Fruit fly (Drosophila melanogaster) whole organism, embryonic: ENCODE results near the gene CG42393.

Experiments used
- Ada2b ChIP-seq: fragments of 200-800 bp; sonication (Bioruptor generic); IDR thresholded peaks from 2 replicates; pipeline ENCODE4 v1.3.6; 2022; ENCODE audit warnings: missing biosample characterization, missing genetic modification characterization
- Atf6 ChIP-seq: fragments of 200-800 bp; sonication (Bioruptor generic); IDR thresholded peaks from 2 replicates; pipeline ENCODE4 v1.3.6; 2022; ENCODE audit warnings: missing biosample characterization, missing genetic modification characterization
- CG10267 ChIP-seq: fragments of 200-800 bp; sonication (Bioruptor generic); optimal IDR thresholded peaks from 2 replicates; lab custom pipeline; 2018; ENCODE audit warnings: missing biosample characterization, mild to moderate bottlenecking, missing genetic modification characterization, moderate library complexity
- CG10366 ChIP-seq: fragments of 200-800 bp; sonication (Bioruptor generic); IDR thresholded peaks from 2 replicates; pipeline ENCODE4 v1.3.6; 2022; ENCODE audit warnings: missing biosample characterization, missing genetic modification characterization
- CG11504 ChIP-seq: fragments of 200-800 bp; sonication (Bioruptor generic); optimal IDR thresholded peaks from 3 replicates; lab custom pipeline; 2019; ENCODE audit warnings: missing biosample characterization, mild to moderate bottlenecking, missing genetic modification characterization, moderate library complexity
- CG12391 ChIP-seq: fragments of 200-800 bp; sonication (Bioruptor generic); optimal IDR thresholded peaks from 3 replicates; lab custom pipeline; 2018; ENCODE audit warnings: missing biosample characterization, mild to moderate bottlenecking, missing genetic modification characterization, moderate library complexity
- CG13287 ChIP-seq: fragments of 200-800 bp; sonication (Bioruptor generic); IDR thresholded peaks from 2 replicates; pipeline ENCODE4 v1.3.6; 2022; ENCODE audit warnings: missing biosample characterization, missing genetic modification characterization; ENCODE audit not compliant: partially characterized antibody
- CG13296 ChIP-seq: fragments of 200-800 bp; sonication (Bioruptor generic); optimal IDR thresholded peaks from 3 replicates; lab custom pipeline; 2018; ENCODE audit warnings: missing biosample characterization, mild to moderate bottlenecking, missing genetic modification characterization
- CG15269 ChIP-seq: fragments of 200-800 bp; sonication (Bioruptor generic); optimal IDR thresholded peaks from 2 replicates; lab custom pipeline; 2018; ENCODE audit warnings: missing biosample characterization, mild to moderate bottlenecking, missing genetic modification characterization, moderate library complexity
- CG15601 ChIP-seq: fragments of 200-800 bp; sonication (Bioruptor generic); optimal IDR thresholded peaks from 3 replicates; lab custom pipeline; 2019; ENCODE audit warnings: missing biosample characterization, mild to moderate bottlenecking, missing genetic modification characterization, moderate library complexity
- CG17829 ChIP-seq: fragments of 200-800 bp; optimal IDR thresholded peaks from 2 replicates; lab custom pipeline; 2019; ENCODE audit warnings: missing biosample characterization, mild to moderate bottlenecking, missing genetic modification characterization, moderate library complexity
- CG18262 ChIP-seq: fragments of 200-800 bp; optimal IDR thresholded peaks from 3 replicates; lab custom pipeline; 2019; ENCODE audit warnings: missing biosample characterization, mild to moderate bottlenecking, missing genetic modification characterization, moderate library complexity
- CG2202 ChIP-seq: fragments of 200-800 bp; sonication (Bioruptor generic); optimal IDR thresholded peaks from 2 replicates; lab custom pipeline; 2018; ENCODE audit warnings: missing biosample characterization, mild to moderate bottlenecking, missing genetic modification characterization
- CG30020 ChIP-seq: fragments of 200-800 bp; optimal IDR thresholded peaks from 2 replicates; lab custom pipeline; 2019; ENCODE audit warnings: missing biosample characterization, mild to moderate bottlenecking, missing genetic modification characterization, moderate library complexity
- CG31388 ChIP-seq: fragments of 200-800 bp; sonication (Bioruptor generic); optimal IDR thresholded peaks from 2 replicates; lab custom pipeline; 2016; ENCODE audit warnings: missing biosample characterization, missing genetic modification characterization
- CG3281 ChIP-seq: fragments of 200-800 bp; sonication (Bioruptor generic); optimal IDR thresholded peaks from 3 replicates; lab custom pipeline; 2017; ENCODE audit warnings: missing biosample characterization, mild to moderate bottlenecking, missing genetic modification characterization
- CG7786 ChIP-seq: fragments of 200-800 bp; sonication (Bioruptor generic); optimal IDR thresholded peaks from 2 replicates; lab custom pipeline; 2016; ENCODE audit warnings: missing biosample characterization, missing genetic modification characterization
- CG8388 ChIP-seq: fragments of 200-800 bp; sonication (Bioruptor generic); optimal IDR thresholded peaks from 2 replicates; lab custom pipeline; 2019; ENCODE audit warnings: missing biosample characterization, mild to moderate bottlenecking, missing genetic modification characterization, moderate library complexity
- CG9609 ChIP-seq: fragments of 200-800 bp; sonication (Bioruptor generic); optimal IDR thresholded peaks from 3 replicates; lab custom pipeline; 2016; ENCODE audit warnings: missing biosample characterization, missing genetic modification characterization
- Camta ChIP-seq: fragments of 200-800 bp; sonication (Bioruptor generic); optimal IDR thresholded peaks from 2 replicates; lab custom pipeline; 2016; ENCODE audit warnings: missing biosample characterization, missing genetic modification characterization
- Chrac-16 ChIP-seq: fragments of 200-800 bp; sonication (Bioruptor generic); optimal IDR thresholded peaks from 3 replicates; lab custom pipeline; 2016; ENCODE audit warnings: missing biosample characterization, missing genetic modification characterization
- CoRest ChIP-seq: fragments of 200-800 bp; sonication (Bioruptor generic); optimal IDR thresholded peaks from 3 replicates; lab custom pipeline; 2018; ENCODE audit warnings: missing biosample characterization, mild to moderate bottlenecking, missing genetic modification characterization, moderate library complexity
- D ChIP-seq, 2 experiments: fragments of 200-800 bp in 1 of 2; fragments of >200 bp in 1 of 2; sonication (Bioruptor generic) in 1 of 2; optimal IDR thresholded peaks; 2 replicates in 1 of 2; 3 replicates in 1 of 2; lab custom pipeline; 2017; ENCODE audit warnings: mild to moderate bottlenecking in 1 of 2, missing biosample characterization in 1 of 2, missing genetic modification characterization in 1 of 2, missing genetic modification reagents in 1 of 2
- Dref ChIP-seq: fragments of 200-800 bp; sonication (Bioruptor generic); IDR thresholded peaks from 2 replicates; pipeline ENCODE4 v1.3.6; 2022; ENCODE audit warnings: missing biosample characterization, missing genetic modification characterization
- Fer3 ChIP-seq: fragments of 200-800 bp; sonication (Bioruptor generic); optimal IDR thresholded peaks from 2 replicates; lab custom pipeline; 2018; ENCODE audit warnings: missing biosample characterization, mild to moderate bottlenecking, missing genetic modification characterization, moderate library complexity
- HLH4C ChIP-seq: fragments of 200-800 bp; sonication (Bioruptor generic); IDR thresholded peaks from 3 replicates; pipeline ENCODE4 v1.3.6; 2022; ENCODE audit warnings: missing biosample characterization, missing genetic modification characterization; ENCODE audit not compliant: partially characterized antibody
- HmgZ ChIP-seq: fragments of 200-800 bp; sonication (Bioruptor generic); optimal IDR thresholded peaks from 2 replicates; lab custom pipeline; 2018; ENCODE audit warnings: missing biosample characterization, mild to moderate bottlenecking, missing genetic modification characterization
- Oli ChIP-seq: fragments of 200-800 bp; sonication (Bioruptor generic); optimal IDR thresholded peaks from 2 replicates; lab custom pipeline; 2018; ENCODE audit warnings: missing biosample characterization, mild to moderate bottlenecking, missing genetic modification characterization, moderate library complexity
- Spps ChIP-seq: fragments of 200-800 bp; sonication (Bioruptor generic); optimal IDR thresholded peaks from 2 replicates; lab custom pipeline; 2018; ENCODE audit warnings: missing biosample characterization, mild to moderate bottlenecking, missing genetic modification characterization
- Xrp1 ChIP-seq: fragments of 200-800 bp; sonication (Bioruptor generic); IDR thresholded peaks from 2 replicates; pipeline ENCODE4 v1.3.6; 2022; ENCODE audit warnings: missing biosample characterization, missing genetic modification characterization
- aop ChIP-seq: fragments of 200-800 bp; sonication (Bioruptor generic); IDR thresholded peaks from 2 replicates; pipeline ENCODE4 v1.3.6; 2022; ENCODE audit warnings: missing biosample characterization, missing genetic modification characterization
- bsh ChIP-seq, 2 experiments: fragments of 200-800 bp; sonication (Bioruptor generic); optimal IDR thresholded peaks; 2 replicates each; lab custom pipeline; 2017 to 2018; ENCODE audit warnings: mild to moderate bottlenecking in 2 of 2, missing biosample characterization in 2 of 2, missing genetic modification characterization in 2 of 2, moderate library complexity in 1 of 2
- chinmo ChIP-seq: fragments of 200-800 bp; sonication (Bioruptor generic); IDR thresholded peaks from 4 replicates; pipeline ENCODE4 v1.3.6; 2022; ENCODE audit warnings: missing biosample characterization, missing genetic modification characterization; ENCODE audit not compliant: partially characterized antibody
- ci ChIP-seq: fragments of 200-800 bp; sonication (Bioruptor generic); IDR thresholded peaks from 3 replicates; pipeline ENCODE4 v1.3.6; 2022; ENCODE audit warnings: missing biosample characterization, missing genetic modification characterization
- corto ChIP-seq: fragments of 200-800 bp; sonication (Bioruptor generic); optimal IDR thresholded peaks from 2 replicates; lab custom pipeline; 2016; ENCODE audit warnings: missing biosample characterization, mild to moderate bottlenecking, missing genetic modification characterization, moderate library complexity
- crol ChIP-seq: fragments of 200-800 bp; sonication (Bioruptor generic); IDR thresholded peaks from 2 replicates; pipeline ENCODE4 v1.3.6; 2022; ENCODE audit warnings: missing biosample characterization, missing genetic modification characterization
- cwo ChIP-seq: fragments of 200-800 bp; sonication (Bioruptor generic); optimal IDR thresholded peaks from 3 replicates; lab custom pipeline; 2017; ENCODE audit warnings: missing biosample characterization, missing genetic modification characterization, mild to moderate bottlenecking, moderate library complexity, missing genetic modification reagents
- gsb ChIP-seq: fragments of 200-800 bp; sonication (Bioruptor generic); IDR thresholded peaks from 2 replicates; pipeline ENCODE4 v1.3.6; 2022; ENCODE audit warnings: missing biosample characterization, missing genetic modification characterization
- her ChIP-seq: fragments of 200-800 bp; sonication (Bioruptor generic); optimal IDR thresholded peaks from 2 replicates; lab custom pipeline; 2016; ENCODE audit warnings: missing biosample characterization, missing genetic modification characterization
- lbe ChIP-seq: fragments of 200-800 bp; sonication (Bioruptor generic); optimal IDR thresholded peaks from 2 replicates; lab custom pipeline; 2016; ENCODE audit warnings: missing biosample characterization, mild to moderate bottlenecking, missing genetic modification characterization
- nmo ChIP-seq: fragments of 200-800 bp; sonication (Bioruptor generic); optimal IDR thresholded peaks from 2 replicates; lab custom pipeline; 2018; ENCODE audit warnings: missing biosample characterization, mild to moderate bottlenecking, missing genetic modification characterization, moderate library complexity
- peb ChIP-seq: fragments of 200-800 bp; sonication (Bioruptor generic); IDR thresholded peaks from 2 replicates; pipeline ENCODE4 v1.3.6; 2022; ENCODE audit warnings: missing biosample characterization, missing genetic modification characterization
- phol ChIP-seq: fragments of 200-800 bp; sonication (Bioruptor generic); optimal IDR thresholded peaks from 3 replicates; lab custom pipeline; 2018; ENCODE audit warnings: missing biosample characterization, mild to moderate bottlenecking, missing genetic modification characterization, moderate library complexity
- psq ChIP-seq: fragments of 200-800 bp; sonication (Bioruptor generic); optimal IDR thresholded peaks from 2 replicates; lab custom pipeline; 2017; ENCODE audit warnings: missing biosample characterization, missing genetic modification characterization
- rib ChIP-seq: fragments of 200-800 bp; sonication (Bioruptor generic); IDR thresholded peaks from 2 replicates; pipeline ENCODE4 v1.3.6; 2022; ENCODE audit warnings: missing biosample characterization, missing genetic modification characterization
- salm ChIP-seq: fragments of 200-800 bp; sonication (Bioruptor generic); optimal IDR thresholded peaks from 2 replicates; lab custom pipeline; 2018; ENCODE audit warnings: missing biosample characterization, mild to moderate bottlenecking, missing genetic modification characterization
- ssp ChIP-seq: fragments of 200-800 bp; sonication (Bioruptor generic); IDR thresholded peaks from 2 replicates; pipeline ENCODE4 v1.3.6; 2022; ENCODE audit warnings: missing biosample characterization, missing genetic modification characterization
- wdn ChIP-seq: fragments of 200-800 bp; sonication (Bioruptor generic); IDR thresholded peaks from 2 replicates; pipeline ENCODE4 v1.3.6; 2022; ENCODE audit warnings: missing biosample characterization, missing genetic modification characterization
- yki ChIP-seq: fragments of >200 bp; optimal IDR thresholded peaks from 3 replicates; lab custom pipeline; 2018

CG42393 gene

dm6 chr3L:18062959-18063510 is 20.5 kb downstream of the CG42393 start (continued):
- TF ChIP-seq aop (no peak), CoRest (tag; lab: Kevin White, UChicago) (peak; percentile 60), CG9609 (GFP tag; lab: Kevin White, UChicago) (no peak), CG11504 (peak; percentile 57), gsb (no peak), D (optimal IDR thresholded peaks at IDR 0.05; lab: Kevin White, UChicago) (no peak), D (GFP tag; optimal IDR thresholded peaks at IDR 0.05; lab: Kevin White, UChicago) (peak; percentile 14), psq (GFP tag; lab: Kevin White, UChicago) (peak; percentile 9), chinmo (GFP tag; lab: Robert Waterston, UW) (peak; percentile 94; the same call in 3 of the 4 replicates), corto (peak; percentile 62), ssp (GFP tag; lab: Robert Waterston, UW) (no peak), CG18262 (tag; lab: Kevin White, UChicago) (peak; percentile 58), crol (GFP tag; lab: Robert Waterston, UW) (no peak), Spps (tag; lab: Kevin White, UChicago) (peak; percentile 58), peb (no peak), nmo (GFP tag; lab: Kevin White, UChicago) (peak; percentile 45), CG8388 (GFP tag; lab: Kevin White, UChicago) (peak; percentile 17), HLH4C (GFP tag; lab: Robert Waterston, UW) (no peak), Chrac-16 (no peak), CG13287 (GFP tag; lab: Robert Waterston, UW) (peak; percentile 25; the same call in 1 of the 2 replicates), ci (GFP tag; lab: Robert Waterston, UW) (no peak), CG12391 (peak; percentile 56), yki (peak; percentile 60), Oli (tag; lab: Kevin White, UChicago) (peak; percentile 32), CG30020 (tag; lab: Kevin White, UChicago) (no peak), Dref (GFP tag; lab: Robert Waterston, UW) (no peak), phol (tag; lab: Kevin White, UChicago) (peak; percentile 57), HmgZ (tag; lab: Kevin White, UChicago) (no peak), cwo (GFP tag; lab: Kevin White, UChicago) (peak; percentile 27), Atf6 (GFP tag; lab: Robert Waterston, UW) (no peak), Fer3 (peak; percentile 11), CG2202 (no peak), rib (GFP tag; lab: Robert Waterston, UW) (peak; percentile 65), CG3281 (GFP tag; lab: Kevin White, UChicago) (no peak), wdn (no peak), salm (tag; lab: Kevin White, UChicago) (no peak), CG31388 (GFP tag; lab: Kevin White, UChicago) (no peak), bsh (GFP tag; optimal IDR thresholded peaks at IDR 0.05; lab: Kevin White, UChicago) (peak; percentile 49 to 80), lbe (peak; percentile 69), Xrp1 (GFP tag; lab: Robert Waterston, UW) (peak; percentile 62; the same call in 1 of the 2 replicates), CG17829 (peak; percentile 28), CG15601 (peak; percentile 17), CG15269 (tag; lab: Kevin White, UChicago) (peak; percentile 47), CG10366 (GFP tag; lab: Robert Waterston, UW) (peak; percentile 19; the same call in 1 of the 2 replicates), Camta (GFP tag; lab: Kevin White, UChicago) (no peak), CG10267 (peak; percentile 45), Ada2b (GFP tag; lab: Robert Waterston, UW) (0 out of 2 replicates have a peak, but pooled peaks have one; percentile 35), her (no peak), CG7786 (GFP tag; lab: Kevin White, UChicago) (no peak), CG13296 (GFP tag; lab: Kevin White, UChicago) (no peak)
